Fruit fly (Drosophila melanogaster) S2 (cell line): ENCODE results near the gene CG14397.

ENCODE experiments used
- CG8478 ChIP-seq: fragments of >200 bp; optimal IDR thresholded peaks from 2 replicates; lab custom pipeline; 2018
- CTCF ChIP-seq, 2 experiments: fragments of >200 bp; optimal IDR thresholded peaks; 2 replicates each; lab custom pipeline; 2018

Gene CG14397

DNA sequence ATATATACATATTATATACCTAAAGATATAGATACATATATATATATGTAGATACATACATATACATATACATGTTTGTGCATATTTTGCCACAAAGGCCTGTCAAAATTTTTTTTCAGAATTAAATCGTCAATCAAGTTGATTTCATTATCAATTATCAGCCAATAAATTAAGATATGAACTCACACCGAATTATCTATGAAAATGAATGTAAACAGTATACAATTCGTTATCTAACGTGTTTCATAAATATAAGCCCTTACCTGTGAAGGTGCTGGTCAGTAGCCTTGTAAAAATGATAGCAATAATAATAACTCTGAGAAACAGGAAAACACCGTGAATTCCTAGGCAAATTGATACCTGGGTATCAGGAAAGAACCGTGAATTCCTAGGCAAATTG lies 18.7 kb downstream of the CG14397 start:
- TF ChIP-seq CTCF (optimal IDR thresholded peaks at IDR 0.05; lab: Kevin White, UChicago) (no peak), CG8478 (lab: Kevin White, UChicago) (no peak)

DNA sequence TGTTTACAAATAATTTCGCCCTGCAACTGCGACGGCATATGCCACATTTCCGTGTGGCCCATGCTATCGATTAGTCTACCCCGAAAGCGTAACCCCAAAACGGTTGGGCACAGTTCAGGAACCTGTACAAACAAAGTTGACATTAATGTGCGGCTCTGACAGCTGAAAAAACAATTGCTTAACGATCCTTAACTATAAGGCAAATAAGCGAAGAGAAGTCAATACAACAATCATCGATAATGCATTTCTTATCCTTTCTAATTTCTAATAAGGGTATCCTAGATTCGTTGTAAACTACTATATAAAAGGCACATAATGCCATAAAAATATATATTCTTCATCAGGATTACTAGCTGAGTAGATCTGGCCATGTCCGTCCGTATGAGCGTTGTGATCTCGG lies 20.8 kb downstream of the CG14397 start:
- TF ChIP-seq CG8478 (lab: Kevin White, UChicago), result no peak
- TF ChIP-seq CTCF (optimal IDR thresholded peaks at IDR 0.05; lab: Kevin White, UChicago), result no peak

DNA sequence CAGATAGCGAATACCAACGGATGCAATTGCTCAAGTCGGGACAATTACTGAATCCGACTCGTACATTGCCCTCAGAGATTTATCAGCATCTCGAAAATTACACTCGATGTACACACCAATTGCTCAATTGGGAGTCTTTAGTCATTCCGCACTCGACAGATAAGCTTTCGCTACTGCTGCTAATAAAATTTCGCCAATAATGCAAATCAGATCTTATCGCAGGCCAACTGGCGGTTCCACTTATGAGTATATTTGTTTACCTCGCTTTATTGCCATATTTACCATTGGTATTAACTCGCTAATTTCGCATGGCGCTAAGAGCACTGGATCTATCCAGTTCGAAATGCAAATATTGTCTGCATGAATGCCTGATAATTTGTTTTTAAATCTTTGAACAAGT lies 22.5 kb downstream of the CG14397 start:
- TF ChIP-seq CG8478 (lab: Kevin White, UChicago), result no peak
- no peak for TF ChIP-seq CTCF (optimal IDR thresholded peaks at IDR 0.05; lab: Kevin White, UChicago)

DNA sequence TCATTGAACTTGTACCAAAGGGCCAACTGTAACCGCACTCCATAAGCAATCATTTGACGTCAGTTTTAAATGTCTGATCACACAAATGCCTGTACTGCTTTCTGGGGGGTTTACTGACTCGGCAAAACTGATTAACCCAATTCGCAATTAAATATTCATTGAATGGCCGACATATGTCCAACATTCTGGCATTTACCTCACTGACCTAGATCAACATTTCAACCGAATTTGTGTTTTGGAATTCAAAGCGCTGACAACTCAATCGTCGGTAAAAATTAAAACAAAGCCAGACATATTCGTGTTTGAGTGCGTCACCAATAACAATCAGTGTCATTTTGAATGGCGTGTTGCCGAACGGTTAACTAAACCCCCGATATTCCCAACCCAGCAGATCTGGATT lies 24.7 kb downstream of the CG14397 start:
- no peak for TF ChIP-seq CG8478 (lab: Kevin White, UChicago)

DNA sequence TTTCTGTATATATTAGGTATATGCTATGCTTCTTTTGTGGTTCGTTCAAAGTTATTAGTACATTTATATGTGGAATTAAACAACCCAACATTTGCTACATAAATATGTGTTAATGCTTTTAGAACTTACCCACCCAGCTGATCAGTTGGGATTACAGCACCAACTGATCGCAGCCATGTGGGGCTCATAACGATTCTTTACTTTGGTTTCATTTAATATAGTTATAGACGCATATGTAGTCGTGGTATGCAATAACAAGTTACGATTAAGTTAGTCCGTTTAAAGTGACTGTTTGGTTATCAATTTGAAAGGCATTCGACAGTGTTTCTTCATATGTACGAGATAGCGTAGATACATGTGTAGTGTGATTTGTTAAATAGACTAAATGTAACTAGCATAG lies 44.7 kb downstream of the CG14397 start:
- no peak for TF ChIP-seq CTCF (optimal IDR thresholded peaks at IDR 0.05; lab: Kevin White, UChicago)
- TF ChIP-seq CG8478 (lab: Kevin White, UChicago), result no peak

DNA sequence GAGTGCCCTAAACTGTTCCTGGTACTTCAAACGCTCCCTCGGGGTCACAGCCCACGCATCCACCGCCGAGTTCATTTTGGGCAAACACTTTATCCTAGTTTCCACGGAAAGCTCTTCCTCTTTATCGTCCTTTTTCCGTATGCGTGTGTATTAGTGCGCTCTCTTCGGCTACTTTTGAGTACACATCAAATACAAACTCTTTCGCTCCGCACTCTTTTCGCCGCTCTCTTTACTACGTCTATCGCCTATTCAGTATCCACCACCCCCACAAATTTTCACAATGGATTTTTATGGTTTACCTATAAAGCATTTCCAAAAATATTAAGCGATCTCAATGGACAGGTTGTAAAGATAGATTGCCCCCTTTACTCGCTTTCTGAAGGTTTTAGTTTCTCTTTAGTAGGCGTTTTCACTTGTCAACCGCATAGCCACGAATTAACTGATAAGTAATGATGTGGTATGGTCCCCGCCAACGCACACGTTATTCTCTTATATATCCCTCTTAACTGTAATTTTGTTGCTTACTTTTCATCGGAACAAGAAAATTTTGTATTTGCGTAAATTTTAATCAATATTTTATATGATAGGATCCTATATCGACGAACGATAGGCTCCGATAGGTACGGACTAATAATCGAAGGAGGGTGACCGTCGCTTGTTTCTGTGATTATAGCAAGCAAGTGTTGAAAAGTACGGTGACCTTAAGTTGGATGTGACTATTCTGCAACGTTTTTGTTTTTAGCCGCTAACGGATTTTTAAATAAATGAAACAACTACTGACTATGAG lies 50.9 kb downstream of the CG14397 start, which contains the start of gene Dap160:
Gene Dap160, minus strand, starts transcription at position 634 of the 787 bp plus-strand sequence.
- no peak for TF ChIP-seq CTCF (optimal IDR thresholded peaks at IDR 0.05; lab: Kevin White, UChicago)
- no peak for TF ChIP-seq CG8478 (lab: Kevin White, UChicago)

DNA sequence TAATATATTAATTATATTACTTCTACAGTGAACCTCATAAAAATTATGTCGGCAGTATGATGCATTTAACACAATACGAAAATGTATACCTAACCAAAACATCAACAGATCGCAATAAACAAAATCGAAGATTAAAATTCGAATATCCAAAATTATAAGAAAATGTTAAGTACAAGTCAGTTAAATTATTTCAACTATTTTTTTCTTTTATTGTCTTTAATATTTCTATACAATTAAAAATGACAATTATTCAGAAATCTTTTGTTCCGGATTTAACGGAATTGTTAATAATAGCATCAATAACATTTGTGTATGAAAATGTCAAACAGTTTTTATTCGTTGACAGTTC lies 51.4 kb downstream of the CG14397 start:
- no peak for TF ChIP-seq CG8478 (lab: Kevin White, UChicago)
- no peak for TF ChIP-seq CTCF (optimal IDR thresholded peaks at IDR 0.05; lab: Kevin White, UChicago)

DNA sequence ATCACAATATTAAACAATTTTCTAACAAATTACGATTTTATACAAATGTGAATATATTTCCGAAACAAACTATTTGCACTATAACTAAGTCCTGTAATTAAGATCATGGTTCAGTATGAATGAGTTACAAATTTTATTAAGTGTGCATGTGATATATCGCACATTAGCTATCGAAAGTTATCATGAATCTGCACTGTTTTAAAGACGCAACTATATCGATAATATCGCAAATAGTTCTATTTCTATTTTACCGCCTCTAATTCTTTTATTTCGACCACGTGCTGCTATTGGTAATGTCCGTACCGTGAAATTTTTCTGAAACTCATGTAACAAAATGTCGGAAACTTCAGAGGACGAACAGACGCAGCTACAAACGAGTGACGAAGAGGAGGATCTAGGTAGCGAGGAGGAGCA lies 52.0 kb downstream of the CG14397 start, which contains the start of gene pths:
Gene pths, plus strand, starts transcription at position 258 of the 414 bp plus-strand sequence.
- TF ChIP-seq CG8478 (lab: Kevin White, UChicago) (no peak), CTCF (optimal IDR thresholded peaks at IDR 0.05; lab: Kevin White, UChicago) (no peak)
